Worm (Caenorhabditis elegans) whole organism, young adult: ENCODE results near the gene Y64G10A.2.
A peak's percentile ranks its signal among the peaks of the same experiment; 100 is the strongest.
"Not testable (repeated sequence)": the region's sequence is repeated elsewhere in the genome, so short reads cannot be mapped to it uniquely, and the experiment has no call there.

ENCODE experiments used
- C06A6.2 ChIP-seq: fragments of 200-800 bp; sonication (Bioruptor generic); conservative IDR thresholded peaks from 2 replicates; pipeline ENCODE4 v1.3.6; 2022; ENCODE audit warnings: missing genetic modification characterization, missing compliant biosample characterization
- F10E7.11 ChIP-seq: sonication (generic microtip); optimal IDR thresholded peaks from 2 replicates; lab custom pipeline; 2017; ENCODE audit warnings: mild to moderate bottlenecking, missing genetic modification characterization, moderate library complexity, missing compliant biosample characterization
- F49E8.2 ChIP-seq: sonication (generic microtip); optimal IDR thresholded peaks from 3 replicates; lab custom pipeline; 2017; ENCODE audit warnings: missing genetic modification characterization, mild to moderate bottlenecking, missing compliant biosample characterization, antibody characterized with exemption, moderate library complexity; ENCODE audit not compliant: insufficient read depth
- K12H6.12 ChIP-seq: fragments of 200-800 bp; sonication (Bioruptor generic); optimal IDR thresholded peaks from 2 replicates; lab custom pipeline; 2018; ENCODE audit warnings: mild to moderate bottlenecking, missing genetic modification characterization, missing compliant biosample characterization
- Y56A3A.18 ChIP-seq: fragments of 200-800 bp; sonication (Bioruptor generic); IDR thresholded peaks from 2 replicates; pipeline ENCODE4 v1.3.6; 2022; ENCODE audit warnings: missing genetic modification reagents, missing genetic modification characterization, missing compliant biosample characterization
- Y79H2A.3 ChIP-seq: fragments of 200-800 bp; sonication (Bioruptor generic); conservative IDR thresholded peaks from 2 replicates; pipeline ENCODE4 v1.3.6; 2022; ENCODE audit warnings: missing genetic modification reagents, missing genetic modification characterization, missing compliant biosample characterization
- akir-1 ChIP-seq: fragments of 200-800 bp; sonication (Bioruptor generic); optimal IDR thresholded peaks from 2 replicates; lab custom pipeline; 2018; ENCODE audit warnings: mild to moderate bottlenecking, missing genetic modification characterization, moderate library complexity, missing compliant biosample characterization
- ama-1 ChIP-seq, 3 experiments: fragments of 150-350 bp in 1 of 3; sonication (generic microtip) in 2 of 3; optimal IDR thresholded peaks; 2 replicates each; lab custom pipeline; 2014 to 2018; ENCODE audit warnings: missing biosample characterization in 2 of 3, missing genetic modification characterization in 2 of 3, missing genetic modification reagents in 2 of 3
- attf-5 ChIP-seq: fragments of 200-800 bp; sonication (Bioruptor generic); optimal IDR thresholded peaks from 2 replicates; lab custom pipeline; 2018; ENCODE audit warnings: mild to moderate bottlenecking, missing genetic modification characterization, missing compliant biosample characterization
- attf-6 ChIP-seq: fragments of 200-800 bp; sonication (Bioruptor generic); IDR thresholded peaks from 2 replicates; pipeline ENCODE4 v1.3.6; 2022; ENCODE audit warnings: missing genetic modification reagents, missing genetic modification characterization, missing compliant biosample characterization
- cebp-2 ChIP-seq: fragments of 200-800 bp; sonication (Bioruptor generic); IDR thresholded peaks from 2 replicates; pipeline ENCODE4 v1.3.6; 2022; ENCODE audit warnings: missing genetic modification characterization, missing compliant biosample characterization
- ceh-100 ChIP-seq: fragments of 200-800 bp; sonication (Bioruptor generic); IDR thresholded peaks from 2 replicates; pipeline ENCODE4 v1.3.6; 2022; ENCODE audit warnings: missing genetic modification reagents, missing genetic modification characterization, missing compliant biosample characterization
- ceh-91 ChIP-seq: fragments of 200-800 bp; sonication (Bioruptor generic); IDR thresholded peaks from 2 replicates; pipeline ENCODE4 v1.3.6; 2022; ENCODE audit warnings: missing genetic modification reagents, missing genetic modification characterization, missing compliant biosample characterization
- dox-1 ChIP-seq: fragments of 200-800 bp; sonication (Bioruptor generic); IDR thresholded peaks from 2 replicates; pipeline ENCODE4 v1.3.6; 2022; ENCODE audit warnings: missing genetic modification reagents, missing genetic modification characterization, missing compliant biosample characterization
- efl-1 ChIP-seq: fragments of 150-350 bp; optimal IDR thresholded peaks from 2 replicates; lab custom pipeline; 2014; ENCODE audit warnings: missing biosample characterization, missing genetic modification reagents, missing genetic modification characterization
- egl-44 ChIP-seq: fragments of 200-800 bp; sonication (Bioruptor generic); IDR thresholded peaks from 2 replicates; pipeline ENCODE4 v1.3.6; 2022; ENCODE audit warnings: missing genetic modification reagents, missing genetic modification characterization, missing compliant biosample characterization
- egrh-3 ChIP-seq: fragments of 200-800 bp; sonication (Bioruptor generic); IDR thresholded peaks from 2 replicates; pipeline ENCODE4 v1.3.6; 2022; ENCODE audit warnings: missing genetic modification reagents, missing genetic modification characterization, missing compliant biosample characterization
- him-1 ChIP-seq: sonication (generic microtip); optimal IDR thresholded peaks from 2 replicates; lab custom pipeline; 2016; ENCODE audit warnings: missing genotype, missing genetic modification reagents, missing genetic modification characterization, missing compliant biosample characterization
- hlh-12 ChIP-seq: sonication (generic microtip); optimal IDR thresholded peaks from 2 replicates; lab custom pipeline; 2016; ENCODE audit warnings: missing genetic modification characterization, missing compliant biosample characterization
- hmg-1.2 ChIP-seq: fragments of 200-800 bp; sonication (Bioruptor generic); IDR thresholded peaks from 2 replicates; pipeline ENCODE4 v1.3.6; 2022; ENCODE audit warnings: missing genetic modification reagents, missing genetic modification characterization, missing compliant biosample characterization
- lin-26 ChIP-seq: fragments of 200-800 bp; sonication (Bioruptor generic); IDR thresholded peaks from 2 replicates; pipeline ENCODE4 v1.3.6; 2022; ENCODE audit warnings: missing genetic modification reagents, missing genetic modification characterization, missing compliant biosample characterization
- madf-3 ChIP-seq: fragments of 200-800 bp; sonication (Bioruptor generic); IDR thresholded peaks from 2 replicates; pipeline ENCODE4 v1.3.6; 2022; ENCODE audit warnings: missing genetic modification reagents, missing genetic modification characterization, missing compliant biosample characterization
- madf-8 ChIP-seq: fragments of 200-800 bp; sonication (Bioruptor generic); conservative IDR thresholded peaks from 2 replicates; pipeline ENCODE4 v1.3.6; 2022; ENCODE audit warnings: missing genetic modification reagents, missing genetic modification characterization, missing compliant biosample characterization
- mcd-1 ChIP-seq: fragments of 200-800 bp; sonication (Bioruptor generic); IDR thresholded peaks from 2 replicates; pipeline ENCODE4 v1.3.6; 2022; ENCODE audit warnings: missing genetic modification reagents, missing genetic modification characterization, missing compliant biosample characterization
- mes-4 ChIP-seq: sonication (generic microtip); optimal IDR thresholded peaks from 2 replicates; lab custom pipeline; 2016; ENCODE audit warnings: missing genotype, missing genetic modification characterization, missing compliant biosample characterization
- nhr-27 ChIP-seq: fragments of 200-800 bp; sonication (Bioruptor generic); optimal IDR thresholded peaks from 2 replicates; lab custom pipeline; 2018; ENCODE audit warnings: mild to moderate bottlenecking, missing genetic modification characterization, moderate library complexity, missing compliant biosample characterization
- nhr-80 ChIP-seq: sonication (generic microtip); optimal IDR thresholded peaks from 2 replicates; lab custom pipeline; 2016; ENCODE audit warnings: missing genetic modification characterization, missing compliant biosample characterization
- pbrm-1 ChIP-seq: fragments of 200-800 bp; sonication (Bioruptor generic); IDR thresholded peaks from 2 replicates; pipeline ENCODE4 v1.3.6; 2022; ENCODE audit warnings: missing genetic modification reagents, missing genetic modification characterization, missing compliant biosample characterization
- rec-8 ChIP-seq, 2 experiments: sonication (generic microtip); optimal IDR thresholded peaks; 2 replicates each; lab custom pipeline; 2016; ENCODE audit warnings: mild to moderate bottlenecking in 2 of 2, missing genetic modification characterization in 2 of 2, missing genetic modification reagents in 2 of 2, missing genotype in 2 of 2, missing biosample characterization in 1 of 2, missing compliant biosample characterization in 1 of 2, moderate library complexity in 1 of 2
- repo-1 ChIP-seq: sonication (generic microtip); optimal IDR thresholded peaks from 2 replicates; lab custom pipeline; 2017; ENCODE audit warnings: mild to moderate bottlenecking, missing genetic modification characterization, missing compliant biosample characterization
- snpc-4 ChIP-seq, 5 experiments: fragments of 150-350 bp in 1 of 5; sonication (generic microtip) in 4 of 5; optimal IDR thresholded peaks; 2 replicates each; lab custom pipeline; 2014 to 2018; ENCODE audit warnings: missing genetic modification characterization in 5 of 5, missing biosample characterization in 3 of 5, antibody characterized with exemption in 2 of 5, mild to moderate bottlenecking in 2 of 5, missing compliant biosample characterization in 2 of 5, missing genotype in 2 of 5, moderate library complexity in 2 of 5, missing genetic modification reagents in 1 of 5
- tbp1 ChIP-seq: fragments of 200-800 bp; sonication (Bioruptor generic); optimal IDR thresholded peaks from 2 replicates; lab custom pipeline; 2018; ENCODE audit warnings: mild to moderate bottlenecking, missing genetic modification characterization, missing compliant biosample characterization
- unc-62 ChIP-seq: fragments of 150-350 bp; optimal IDR thresholded peaks from 2 replicates; lab custom pipeline; 2014; ENCODE audit warnings: missing biosample characterization, missing genetic modification reagents, missing genetic modification characterization
- ztf-26 ChIP-seq: sonication (generic microtip); optimal IDR thresholded peaks from 2 replicates; lab custom pipeline; 2017; ENCODE audit warnings: missing genetic modification characterization, missing compliant biosample characterization

Y64G10A.2 gene

ce11 chrIV:14224912-14225311 lies 19.3 kb downstream of the Y64G10A.2 start (continued):
- TF ChIP-seq repo-1 (peak; percentile 44), him-1 (peak; percentile 88), nhr-27 (tag; lab: Kevin White, UChicago) (no peak), rec-8 (tag; optimal IDR thresholded peaks at IDR 0.05; lab: Kevin White, UChicago) (peak; percentile 37 to 61), K12H6.12 (no peak), lin-26 (GFP tag; lab: Robert Waterston, UW) (peak; percentile 97), egrh-3 (GFP tag; lab: Robert Waterston, UW) (0 out of 2 replicates have a peak, but pooled peaks have one; percentile 37), attf-5 (GFP tag; lab: Kevin White, UChicago) (peak; percentile 69), Y56A3A.18 (peak; percentile 69; the same call in 1 of the 2 replicates), F49E8.2 (peak; percentile 78), akir-1 (GFP tag; lab: Kevin White, UChicago) (no peak), ceh-100 (GFP tag; lab: Robert Waterston, UW) (peak; percentile 48), nhr-80 (peak; percentile 4), ztf-26 (peak; percentile 26), Y79H2A.3 (GFP tag; lab: Robert Waterston, UW) (0 out of 2 replicates have a peak, but pooled peaks have one; percentile 41), snpc-4 (GFP tag; optimal IDR thresholded peaks at IDR 0.05; lab: Kevin White, UChicago) (peak; percentile 95), snpc-4 (tag; optimal IDR thresholded peaks at IDR 0.05; lab: Kevin White, UChicago) (peak; percentile 66 to 99 (median 98)), F10E7.11 (tag; lab: Kevin White, UChicago) (no peak), mcd-1 (GFP tag; lab: Robert Waterston, UW) (no peak; the same call in none of the 2 replicates), efl-1 (GFP tag; lab: Kevin White, UChicago) (no peak), C06A6.2 (0 out of 2 replicates have a peak, but pooled peaks have one; percentile 28), egl-44 (GFP tag; lab: Robert Waterston, UW) (peak; percentile 67; the same call in 1 of the 2 replicates), cebp-2 (GFP tag; lab: Robert Waterston, UW) (peak; percentile 94), madf-3 (no peak), mes-4 (tag; lab: Kevin White, UChicago) (peak; percentile 45), unc-62 (GFP tag; lab: Kevin White, UChicago) (no peak), hlh-12 (tag; lab: Kevin White, UChicago) (peak; percentile 14), tbp1 (GFP tag; lab: Kevin White, UChicago) (peak; percentile 99), ceh-91 (GFP tag; lab: Robert Waterston, UW) (peak; percentile 20; the same call in 1 of the 2 replicates)

- TF ChIP-seq dox-1 (GFP tag; lab: Robert Waterston, UW): 0 out of 2 replicates have a peak, but pooled peaks have one; percentile 20
- TF ChIP-seq ama-1 (optimal IDR thresholded peaks at IDR 0.05; lab: Kevin White, UChicago): peak; percentile 40
- TF ChIP-seq ama-1 (GFP tag; optimal IDR thresholded peaks at IDR 0.05; lab: Kevin White, UChicago): no peak
- no peak for TF ChIP-seq nhr-27 (tag; lab: Kevin White, UChicago)
These were observed 24.5 kb downstream of the Y64G10A.2 start, which contains the start of gene sqrd-1 for ce11 chrIV:14219714-14220113. Gene sqrd-1, plus strand, starts transcription at chrIV:14219871.

- TF ChIP-seq attf-6 (GFP tag; lab: Robert Waterston, UW) (peak; percentile 93), hmg-1.2 (GFP tag; lab: Robert Waterston, UW) (peak; percentile 27; the same call in 1 of the 2 replicates), snpc-4 (tag; optimal IDR thresholded peaks at IDR 0.05; lab: Kevin White, UChicago) (peak in 1 of 4 experiments; percentile 89), pbrm-1 (GFP tag; lab: Robert Waterston, UW) (peak; percentile 65; the same call in 1 of the 2 replicates), madf-8 (GFP tag; lab: Robert Waterston, UW) (0 out of 2 replicates have a peak, but pooled peaks have one; percentile 9)
- not testable (repeated sequence) for TF ChIP-seq snpc-4 (GFP tag; optimal IDR thresholded peaks at IDR 0.05; lab: Kevin White, UChicago)
- TF ChIP-seq, all 124 proteins: peak for 5; not testable (repeated sequence) for 119
These were observed 25.7 kb downstream of the Y64G10A.2 start for ce11 chrIV:14218526-14218925.
